Worm (Caenorhabditis elegans): ENCODE measurements around the gene let-418.

The let-418 gene

ce11 chrV:5790497-5791280 is 35.9 kb upstream of the let-418 start, which contains the start of the genes nhr-142 and F44E7.9:
Gene nhr-142, minus strand, starts transcription at chrV:5790553.
Gene F44E7.9, plus strand, starts transcription at chrV:5791230.
- TF ChIP-seq sma-9 (GFP tag; optimal IDR thresholded peaks at IDR 0.05), result peak; percentile 91
- TF ChIP-seq sma-9 (tag; optimal IDR thresholded peaks at IDR 0.05), result no peak
- TF ChIP-seq ceh-16 (tag; optimal IDR thresholded peaks at IDR 0.05), result no peak
- peak; percentile 57 for TF ChIP-seq lin-11 (tag; optimal IDR thresholded peaks at IDR 0.05)
- TF ChIP-seq F13H6.1 (tag; optimal IDR thresholded peaks at IDR 0.05), result peak; percentile 85
- TF ChIP-seq ztf-1 (GFP tag; conservative IDR thresholded peaks at IDR 0.05), result no peak
- no peak for TF ChIP-seq alr-1 (tag; optimal IDR thresholded peaks at IDR 0.05)
- peak; percentile 7 for TF ChIP-seq R02D3.7 (tag; optimal IDR thresholded peaks at IDR 0.05)
- peak; percentile 86 for TF ChIP-seq lin-13 (GFP tag; optimal IDR thresholded peaks at IDR 0.05)
- peak; percentile 69 for TF ChIP-seq crh-2 (tag; optimal IDR thresholded peaks at IDR 0.05)
- TF ChIP-seq skn-1 (tag; optimal IDR thresholded peaks at IDR 0.05), result no peak
- TF ChIP-seq nhr-6 (tag; optimal IDR thresholded peaks at IDR 0.05), result peak; percentile 18
- peak; percentile 33 for TF ChIP-seq zag-1 (tag; optimal IDR thresholded peaks at IDR 0.05)
- TF ChIP-seq nhr-21 (tag; optimal IDR thresholded peaks at IDR 0.05), result peak; percentile 58
- peak; percentile 87 for TF ChIP-seq nhr-129 (tag; optimal IDR thresholded peaks at IDR 0.05)
- TF ChIP-seq unc-39 (tag; optimal IDR thresholded peaks at IDR 0.05), result no peak
- peak; percentile 63 for TF ChIP-seq ceh-82 (tag; optimal IDR thresholded peaks at IDR 0.05)
- no peak for TF ChIP-seq nhr-23 (tag; optimal IDR thresholded peaks at IDR 0.05)
- TF ChIP-seq ztf-11 (tag; optimal IDR thresholded peaks at IDR 0.05), result peak; percentile 16
- TF ChIP-seq egl-27 (tag; optimal IDR thresholded peaks at IDR 0.05), result peak; percentile 47
- TF ChIP-seq elt-1 (tag; optimal IDR thresholded peaks at IDR 0.05), result no peak
- peak; percentile 86 for TF ChIP-seq gmeb-1 (tag; optimal IDR thresholded peaks at IDR 0.05)
- peak; percentile 70 for TF ChIP-seq nhr-25 (tag; optimal IDR thresholded peaks at IDR 0.05)
- peak; percentile 16 for TF ChIP-seq nhr-77 (tag; optimal IDR thresholded peaks at IDR 0.05)
- TF ChIP-seq nhr-237 (tag; optimal IDR thresholded peaks at IDR 0.05), result no peak
- TF ChIP-seq unc-55 (GFP tag; optimal IDR thresholded peaks at IDR 0.05), result peak; percentile 90
- peak in 1 of 2 experiments; percentile 29 for TF ChIP-seq mdl-1 (tag; optimal IDR thresholded peaks at IDR 0.05)
- peak; percentile 30 for TF ChIP-seq snpc-4 (tag; optimal IDR thresholded peaks at IDR 0.05)
- peak; percentile 64 for TF ChIP-seq sem-4 (tag; optimal IDR thresholded peaks at IDR 0.05)
- no peak for TF ChIP-seq ZK546.5 (tag; optimal IDR thresholded peaks at IDR 0.05)
- peak; percentile 83 for TF ChIP-seq mab-5 (tag; optimal IDR thresholded peaks at IDR 0.05)
- TF ChIP-seq fos-1 (tag; optimal IDR thresholded peaks at IDR 0.05), result peak; percentile 66
- peak; percentile 73 to 91 for TF ChIP-seq lsy-2 (tag; optimal IDR thresholded peaks at IDR 0.05)
- TF ChIP-seq mbf-1 (tag; optimal IDR thresholded peaks at IDR 0.05), result no peak
- no peak for TF ChIP-seq elt-3 (tag; optimal IDR thresholded peaks at IDR 0.05)
- TF ChIP-seq C34F6.9 (tag; optimal IDR thresholded peaks at IDR 0.05), result peak; percentile 87
- TF ChIP-seq dmd-4 (tag; optimal IDR thresholded peaks at IDR 0.05), result no peak
- peak; percentile 90 for TF ChIP-seq sma-3 (GFP tag; optimal IDR thresholded peaks at IDR 0.05)
- TF ChIP-seq Y55F3AM.14 (GFP tag; optimal IDR thresholded peaks at IDR 0.05), result peak; percentile 44
- TF ChIP-seq peb-1 (tag; optimal IDR thresholded peaks at IDR 0.05), result no peak
- peak; percentile 7 for TF ChIP-seq blmp-1 (tag; optimal IDR thresholded peaks at IDR 0.05; ENCODE audit: insufficient read depth)
- no peak for TF ChIP-seq ama-1 (optimal IDR thresholded peaks at IDR 0.05)

- TF ChIP-seq peb-1 (tag; optimal IDR thresholded peaks at IDR 0.05) (no peak), ZK546.5 (tag; optimal IDR thresholded peaks at IDR 0.05) (no peak), ceh-16 (tag; optimal IDR thresholded peaks at IDR 0.05) (no peak), dmd-4 (tag; optimal IDR thresholded peaks at IDR 0.05) (no peak), lin-11 (tag; optimal IDR thresholded peaks at IDR 0.05) (no peak), nhr-25 (tag; optimal IDR thresholded peaks at IDR 0.05) (no peak)
These were observed 34.6 kb upstream of the let-418 start, which contains the start of gene ZC250.2 for ce11 chrV:5792031-5792430. Gene ZC250.2, plus strand, starts transcription at chrV:5792331.

All from whole organism, L2 larva.